Fruit fly (Drosophila melanogaster) whole organism, pupa: ENCODE data around the gene sty.

Experiments
- CG12605 ChIP-seq: fragments of 200-800 bp; sonication (Bioruptor generic); IDR thresholded peaks from 2 replicates; pipeline ENCODE4 v1.3.6; 2022; ENCODE audit warnings: missing biosample characterization, missing genetic modification characterization
- CG17806 ChIP-seq: fragments of 200-800 bp; sonication (Bioruptor generic); optimal IDR thresholded peaks from 2 replicates; lab custom pipeline; 2018; ENCODE audit warnings: missing biosample characterization, mild to moderate bottlenecking, missing genetic modification characterization, moderate library complexity
- CG32121 ChIP-seq: fragments of 200-800 bp; sonication (Bioruptor generic); IDR thresholded peaks from 2 replicates; pipeline ENCODE4 v1.3.6; 2022; ENCODE audit warnings: missing biosample characterization, missing genetic modification characterization
- CG8301 ChIP-seq: fragments of 200-800 bp; sonication (Bioruptor generic); optimal IDR thresholded peaks from 2 replicates; lab custom pipeline; 2018; ENCODE audit warnings: missing biosample characterization, mild to moderate bottlenecking, missing genetic modification characterization
- CG9948 ChIP-seq: fragments of 200-800 bp; sonication (Bioruptor generic); optimal IDR thresholded peaks from 2 replicates; lab custom pipeline; 2018; ENCODE audit warnings: missing biosample characterization, mild to moderate bottlenecking, missing genetic modification characterization, moderate library complexity
- EcR ChIP-seq: fragments of 200-800 bp; sonication (Bioruptor generic); optimal IDR thresholded peaks from 3 replicates; lab custom pipeline; 2019; ENCODE audit warnings: missing biosample characterization, missing genetic modification characterization, mild to moderate bottlenecking, moderate library complexity, missing genetic modification reagents
- Ets98B ChIP-seq: fragments of 200-800 bp; sonication (Bioruptor generic); IDR thresholded peaks from 2 replicates; pipeline ENCODE4 v1.3.6; 2022; ENCODE audit warnings: missing biosample characterization, missing genetic modification characterization
- Pif1B ChIP-seq: fragments of 200-800 bp; sonication (Bioruptor generic); optimal IDR thresholded peaks from 3 replicates; lab custom pipeline; 2016; ENCODE audit warnings: missing biosample characterization, missing genetic modification characterization
- Snoo ChIP-seq: fragments of 200-800 bp; sonication (Bioruptor generic); optimal IDR thresholded peaks from 3 replicates; lab custom pipeline; 2017; ENCODE audit warnings: missing biosample characterization, mild to moderate bottlenecking, missing genetic modification characterization, inconsistent platforms
- gl ChIP-seq: fragments of 200-800 bp; sonication (Bioruptor generic); optimal IDR thresholded peaks from 2 replicates; lab custom pipeline; 2018; ENCODE audit warnings: missing biosample characterization, mild to moderate bottlenecking, missing genetic modification characterization
- rn ChIP-seq: fragments of 200-800 bp; sonication (Bioruptor generic); IDR thresholded peaks from 2 replicates; pipeline ENCODE4 v1.3.6; 2022; ENCODE audit warnings: missing biosample characterization, missing genetic modification characterization

DNA sequence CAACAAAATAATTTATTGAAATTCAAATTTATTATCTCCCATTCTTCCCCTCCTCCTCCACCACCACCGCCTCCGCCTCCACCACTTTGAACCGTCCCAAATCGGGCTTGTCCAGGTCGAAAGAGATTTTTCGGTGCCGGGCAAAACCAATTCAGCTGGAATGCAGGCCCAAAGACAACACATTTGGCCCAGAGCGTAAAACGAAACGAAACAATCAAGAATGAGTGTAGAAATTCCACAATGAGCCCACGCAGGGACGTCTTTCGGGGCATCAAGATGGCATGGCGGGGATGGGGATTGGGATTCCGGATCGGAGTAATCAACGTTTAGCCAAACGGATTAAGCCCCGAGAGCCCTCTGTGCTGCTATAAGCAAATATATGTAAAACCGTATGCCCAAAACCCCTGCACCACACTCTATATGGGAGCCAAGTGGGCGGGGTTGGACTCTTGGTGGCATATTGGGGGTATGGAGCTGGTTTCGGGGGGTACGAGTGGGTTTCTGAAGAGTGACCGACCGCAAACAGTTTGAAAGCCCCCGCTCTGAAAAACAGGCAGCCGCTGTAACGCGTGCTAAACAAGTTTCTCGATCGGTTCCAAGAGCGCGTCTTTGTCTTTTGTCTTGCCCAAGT, 40.7 kb downstream of the sty start:
- no peak for TF ChIP-seq CG17806 (tag; lab: Kevin White, UChicago)
- TF ChIP-seq gl (tag; lab: Kevin White, UChicago), result no peak
- no peak for TF ChIP-seq Snoo (tag; lab: Kevin White, UChicago)
- TF ChIP-seq Ets98B (GFP tag; lab: Robert Waterston, UW), result no peak
- no peak for TF ChIP-seq Pif1B (GFP tag; lab: Kevin White, UChicago)
- no peak for TF ChIP-seq rn
- TF ChIP-seq CG8301 (tag; lab: Kevin White, UChicago), result no peak
- TF ChIP-seq EcR (GFP tag; lab: Kevin White, UChicago), result peak; percentile 87
- no peak for TF ChIP-seq CG32121 (GFP tag; lab: Robert Waterston, UW)
- TF ChIP-seq CG9948 (tag; lab: Kevin White, UChicago), result no peak
- TF ChIP-seq CG12605 (GFP tag; lab: Robert Waterston, UW), result peak; percentile 28; the same call in 1 of the 2 replicates
